Fruit fly (Drosophila melanogaster) whole organism: ENCODE data around the gene CG7320.

Experiments
- psq ChIP-seq: fragments of >200 bp; optimal IDR thresholded peaks from 2 replicates; lab custom pipeline; 2017
- usp ChIP-seq: fragments of >200 bp; optimal IDR thresholded peaks from 2 replicates; lab custom pipeline; 2017; ENCODE audit warnings: missing biosample characterization, missing genetic modification characterization, mixed read lengths

- TF ChIP-seq psq (lab: Kevin White, UChicago): no peak
- TF ChIP-seq usp (GFP tag; lab: Kevin White, UChicago): no peak
These were observed 22.1 kb downstream of the CG7320 start for dm6 chr3L:18223437-18223836.
